Worm (Caenorhabditis elegans) whole organism, young adult: Measurements from ENCODE around the gene crn-6.

ENCODE experiments used
- F22D6.2 ChIP-seq: sonication (generic microtip); optimal IDR thresholded peaks from 2 replicates; lab custom pipeline; 2016; ENCODE audit warnings: mild to moderate bottlenecking, missing genetic modification characterization, missing compliant biosample characterization
- F33H1.4 ChIP-seq: fragments of 200-800 bp; sonication (Bioruptor generic); IDR thresholded peaks from 2 replicates; pipeline ENCODE4 v1.3.6; 2022; ENCODE audit warnings: missing genetic modification reagents, missing genetic modification characterization, missing compliant biosample characterization
- ZK185.1 ChIP-seq: sonication (generic microtip); optimal IDR thresholded peaks from 2 replicates; lab custom pipeline; 2016; ENCODE audit warnings: mild to moderate bottlenecking, missing genetic modification characterization, missing compliant biosample characterization; ENCODE audit not compliant: poor library complexity, severe bottlenecking
- cebp-1 ChIP-seq, 2 experiments: fragments of 200-800 bp in 1 of 2; sonication (Bioruptor generic) in 1 of 2; sonication (generic microtip) in 1 of 2; IDR thresholded peaks in 1 of 2; optimal IDR thresholded peaks in 1 of 2; 2 replicates each; pipeline versions ENCODE4 v1.3.6 to Lab custom; 2017 to 2022; ENCODE audit warnings: missing compliant biosample characterization in 2 of 2, missing genetic modification characterization in 2 of 2, mild to moderate bottlenecking in 1 of 2, missing genetic modification reagents in 1 of 2, moderate library complexity in 1 of 2
- ekl-4 ChIP-seq: fragments of 200-800 bp; sonication (Bioruptor generic); IDR thresholded peaks from 2 replicates; pipeline ENCODE4 v1.3.6; 2022; ENCODE audit warnings: missing genetic modification reagents, missing genetic modification characterization, missing compliant biosample characterization
- hlh-12 ChIP-seq: sonication (generic microtip); optimal IDR thresholded peaks from 2 replicates; lab custom pipeline; 2016; ENCODE audit warnings: missing genetic modification characterization, missing compliant biosample characterization
- lir-1 ChIP-seq: fragments of 200-800 bp; sonication (Bioruptor generic); conservative IDR thresholded peaks from 2 replicates; pipeline ENCODE4 v1.3.6; 2022; ENCODE audit warnings: missing genetic modification reagents, missing genetic modification characterization, missing compliant biosample characterization
- madf-8 ChIP-seq: fragments of 200-800 bp; sonication (Bioruptor generic); conservative IDR thresholded peaks from 2 replicates; pipeline ENCODE4 v1.3.6; 2022; ENCODE audit warnings: missing genetic modification reagents, missing genetic modification characterization, missing compliant biosample characterization
- nhr-120 ChIP-seq: fragments of 200-800 bp; sonication (Bioruptor generic); IDR thresholded peaks from 2 replicates; pipeline ENCODE4 v1.3.6; 2022; ENCODE audit warnings: missing genetic modification characterization, missing compliant biosample characterization
- nhr-80 ChIP-seq: sonication (generic microtip); optimal IDR thresholded peaks from 2 replicates; lab custom pipeline; 2016; ENCODE audit warnings: missing genetic modification characterization, missing compliant biosample characterization
- somi-1 ChIP-seq: fragments of 200-800 bp; sonication (Bioruptor generic); optimal IDR thresholded peaks from 2 replicates; lab custom pipeline; 2018; ENCODE audit warnings: mild to moderate bottlenecking, missing genetic modification characterization, missing compliant biosample characterization
- unc-130 ChIP-seq: sonication (generic microtip); optimal IDR thresholded peaks from 2 replicates; lab custom pipeline; 2016; ENCODE audit warnings: missing genetic modification reagents, missing genetic modification characterization, missing compliant biosample characterization

- no peak for TF ChIP-seq somi-1 (GFP tag; lab: Kevin White, UChicago)
- TF ChIP-seq F33H1.4 (GFP tag; lab: Robert Waterston, UW), result no peak
- TF ChIP-seq ekl-4 (GFP tag; lab: Robert Waterston, UW), result no peak
- no peak for TF ChIP-seq lir-1 (GFP tag; lab: Robert Waterston, UW)
- no peak for TF ChIP-seq ZK185.1
- TF ChIP-seq madf-8 (GFP tag; lab: Robert Waterston, UW), result no peak
- no peak for TF ChIP-seq F22D6.2 (tag; lab: Kevin White, UChicago)
- no peak for TF ChIP-seq nhr-120 (GFP tag; lab: Robert Waterston, UW)
- no peak for TF ChIP-seq unc-130 (GFP tag; lab: Kevin White, UChicago)
- TF ChIP-seq cebp-1 (GFP tag; IDR thresholded peaks at IDR 0.05; lab: Robert Waterston, UW), result no peak
- no peak for TF ChIP-seq cebp-1 (tag; optimal IDR thresholded peaks at IDR 0.05; lab: Kevin White, UChicago)
- TF ChIP-seq hlh-12 (tag; lab: Kevin White, UChicago), result no peak
- TF ChIP-seq nhr-80 (tag; lab: Kevin White, UChicago), result no peak
Observed at ce11 chrIII:9413340-9413739, 46.3 kb downstream of the crn-6 start, which contains the start of gene T26G10.3.
